Worm (Caenorhabditis elegans): Measurements from ENCODE around the gene C46H3.1.

DNA sequence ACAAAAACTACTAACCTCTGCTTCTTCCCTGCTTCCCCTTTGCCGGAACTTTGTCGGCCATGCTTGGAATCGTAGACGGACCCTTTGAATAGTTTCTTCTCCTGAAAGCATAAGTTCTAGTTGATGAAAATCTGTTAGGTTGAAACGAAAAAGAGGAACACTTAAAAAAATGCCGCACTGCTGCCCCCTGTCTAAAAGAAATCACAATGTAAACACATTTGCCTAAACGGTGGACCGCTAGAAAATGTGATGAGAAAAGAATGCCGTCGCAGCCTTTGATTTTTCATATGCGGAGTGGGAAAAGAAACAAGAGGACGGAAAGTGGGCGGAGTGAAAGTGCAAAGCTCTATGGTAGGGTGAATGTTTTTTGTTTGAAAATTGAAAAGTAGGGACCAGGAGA lies 3.2 kb upstream of the C46H3.1 start, which contains the start of gene T13G4.7:
- TF ChIP-seq ceh-88 (GFP tag; IDR thresholded peaks at IDR 0.05) (no peak), lin-13 (GFP tag; optimal IDR thresholded peaks at IDR 0.05) (no peak), fos-1 (tag; optimal IDR thresholded peaks at IDR 0.05) (no peak), ces-1 (GFP tag; optimal IDR thresholded peaks at IDR 0.05) (no peak), nhr-71 (tag; optimal IDR thresholded peaks at IDR 0.05) (no peak), zag-1 (tag; optimal IDR thresholded peaks at IDR 0.05) (no peak), nhr-19 (GFP tag; conservative IDR thresholded peaks at IDR 0.05) (no peak), snpc-4 (tag; optimal IDR thresholded peaks at IDR 0.05) (no peak), pag-3 (tag; optimal IDR thresholded peaks at IDR 0.05; ENCODE audit: borderline replicate concordance, insufficient read depth) (no peak), lin-39 (tag; optimal IDR thresholded peaks at IDR 0.05) (no peak), xbp-1 (tag; optimal IDR thresholded peaks at IDR 0.05) (no peak), nhr-237 (tag; optimal IDR thresholded peaks at IDR 0.05) (no peak)

Data from whole organism, L1 larva.